Fruit fly (Drosophila melanogaster) whole organism, pupa: Measurements from ENCODE around the gene Bx.

Source experiments
- CG10348 ChIP-seq: fragments of 200-800 bp; sonication (Bioruptor generic); IDR thresholded peaks from 2 replicates; pipeline ENCODE4 v1.3.6; 2022; ENCODE audit warnings: missing biosample characterization, missing genetic modification characterization
- CG12605 ChIP-seq: fragments of 200-800 bp; sonication (Bioruptor generic); IDR thresholded peaks from 2 replicates; pipeline ENCODE4 v1.3.6; 2022; ENCODE audit warnings: missing biosample characterization, missing genetic modification characterization
- CG13204 ChIP-seq: fragments of 200-800 bp; sonication (Bioruptor generic); optimal IDR thresholded peaks from 2 replicates; lab custom pipeline; 2018; ENCODE audit warnings: missing biosample characterization, mild to moderate bottlenecking, missing genetic modification characterization, moderate library complexity
- CG14655 ChIP-seq: fragments of 200-800 bp; sonication (Bioruptor generic); optimal IDR thresholded peaks from 3 replicates; lab custom pipeline; 2017; ENCODE audit warnings: mild to moderate bottlenecking, missing biosample characterization, missing genetic modification reagents, missing genetic modification characterization
- CG15710 ChIP-seq: fragments of 200-800 bp; sonication (Bioruptor generic); optimal IDR thresholded peaks from 2 replicates; lab custom pipeline; 2018; ENCODE audit warnings: missing biosample characterization, mild to moderate bottlenecking, missing genetic modification characterization, moderate library complexity
- CG17806 ChIP-seq: fragments of 200-800 bp; sonication (Bioruptor generic); optimal IDR thresholded peaks from 2 replicates; lab custom pipeline; 2018; ENCODE audit warnings: missing biosample characterization, mild to moderate bottlenecking, missing genetic modification characterization, moderate library complexity
- CG32121 ChIP-seq: fragments of 200-800 bp; sonication (Bioruptor generic); IDR thresholded peaks from 2 replicates; pipeline ENCODE4 v1.3.6; 2022; ENCODE audit warnings: missing biosample characterization, missing genetic modification characterization
- CG34367 ChIP-seq: fragments of 200-800 bp; sonication (Bioruptor generic); optimal IDR thresholded peaks from 2 replicates; lab custom pipeline; 2018; ENCODE audit warnings: missing biosample characterization, mild to moderate bottlenecking, missing genetic modification characterization
- CG4496 ChIP-seq: fragments of 200-800 bp; sonication (Bioruptor generic); IDR thresholded peaks from 3 replicates; pipeline ENCODE4 v1.3.6; 2022; ENCODE audit warnings: missing biosample characterization, missing genetic modification characterization
- CG8159 ChIP-seq: fragments of 200-800 bp; sonication (Bioruptor generic); optimal IDR thresholded peaks from 3 replicates; lab custom pipeline; 2018; ENCODE audit warnings: missing biosample characterization, mild to moderate bottlenecking, missing genetic modification characterization, moderate library complexity
- CG8301 ChIP-seq: fragments of 200-800 bp; sonication (Bioruptor generic); optimal IDR thresholded peaks from 2 replicates; lab custom pipeline; 2018; ENCODE audit warnings: missing biosample characterization, mild to moderate bottlenecking, missing genetic modification characterization
- CG9948 ChIP-seq: fragments of 200-800 bp; sonication (Bioruptor generic); optimal IDR thresholded peaks from 2 replicates; lab custom pipeline; 2018; ENCODE audit warnings: missing biosample characterization, mild to moderate bottlenecking, missing genetic modification characterization, moderate library complexity
- D1 ChIP-seq: fragments of 200-800 bp; sonication (Bioruptor generic); optimal IDR thresholded peaks from 2 replicates; lab custom pipeline; 2018; ENCODE audit warnings: missing biosample characterization, mild to moderate bottlenecking, missing genetic modification characterization, moderate library complexity
- EcR ChIP-seq: fragments of 200-800 bp; sonication (Bioruptor generic); optimal IDR thresholded peaks from 3 replicates; lab custom pipeline; 2019; ENCODE audit warnings: missing biosample characterization, missing genetic modification characterization, mild to moderate bottlenecking, moderate library complexity, missing genetic modification reagents
- Ets98B ChIP-seq: fragments of 200-800 bp; sonication (Bioruptor generic); IDR thresholded peaks from 2 replicates; pipeline ENCODE4 v1.3.6; 2022; ENCODE audit warnings: missing biosample characterization, missing genetic modification characterization
- Pif1A ChIP-seq: fragments of 200-800 bp; sonication (Bioruptor generic); optimal IDR thresholded peaks from 3 replicates; lab custom pipeline; 2016; ENCODE audit warnings: missing biosample characterization, missing genetic modification characterization
- Pif1B ChIP-seq: fragments of 200-800 bp; sonication (Bioruptor generic); optimal IDR thresholded peaks from 3 replicates; lab custom pipeline; 2016; ENCODE audit warnings: missing biosample characterization, missing genetic modification characterization
- Snoo ChIP-seq: fragments of 200-800 bp; sonication (Bioruptor generic); optimal IDR thresholded peaks from 3 replicates; lab custom pipeline; 2017; ENCODE audit warnings: missing biosample characterization, mild to moderate bottlenecking, missing genetic modification characterization, inconsistent platforms
- fd96Ca ChIP-seq: fragments of 200-800 bp; sonication (Bioruptor generic); IDR thresholded peaks from 3 replicates; pipeline ENCODE4 v1.3.6; 2022; ENCODE audit warnings: missing biosample characterization, missing genetic modification characterization
- gl ChIP-seq: fragments of 200-800 bp; sonication (Bioruptor generic); optimal IDR thresholded peaks from 2 replicates; lab custom pipeline; 2018; ENCODE audit warnings: missing biosample characterization, mild to moderate bottlenecking, missing genetic modification characterization
- rn ChIP-seq: fragments of 200-800 bp; sonication (Bioruptor generic); IDR thresholded peaks from 2 replicates; pipeline ENCODE4 v1.3.6; 2022; ENCODE audit warnings: missing biosample characterization, missing genetic modification characterization

Gene Bx

dm6 chrX:18554563-18554962, 39.3 kb downstream of the Bx start:
- TF ChIP-seq CG9948 (tag; lab: Kevin White, UChicago) (peak; percentile 86), Pif1B (GFP tag; lab: Kevin White, UChicago) (peak; percentile 76), fd96Ca (GFP tag; lab: Robert Waterston, UW) (peak; percentile 62; the same call in 2 of the 3 replicates), CG32121 (GFP tag; lab: Robert Waterston, UW) (no peak), CG34367 (peak; percentile 86), rn (GFP tag; lab: Robert Waterston, UW) (peak; percentile 16; the same call in 1 of the 2 replicates), EcR (GFP tag; lab: Kevin White, UChicago) (no peak), D1 (tag; lab: Kevin White, UChicago) (peak; percentile 75), Pif1A (GFP tag; lab: Kevin White, UChicago) (peak; percentile 83), CG13204 (GFP tag; lab: Kevin White, UChicago) (peak; percentile 47), CG14655 (GFP tag; lab: Kevin White, UChicago) (peak; percentile 76), CG12605 (GFP tag; lab: Robert Waterston, UW) (no peak), CG10348 (GFP tag; lab: Robert Waterston, UW) (peak; percentile 43; the same call in 1 of the 2 replicates), CG8301 (tag; lab: Kevin White, UChicago) (peak; percentile 51), gl (tag; lab: Kevin White, UChicago) (peak; percentile 67), CG4496 (GFP tag; lab: Robert Waterston, UW) (0 out of 3 replicates have a peak, but pooled peaks have one; percentile 51), Snoo (tag; lab: Kevin White, UChicago) (peak; percentile 66), CG8159 (tag; lab: Kevin White, UChicago) (peak; percentile 91), Ets98B (0 out of 2 replicates have a peak, but pooled peaks have one; percentile 11), CG17806 (tag; lab: Kevin White, UChicago) (peak; percentile 87), CG15710 (tag; lab: Kevin White, UChicago) (peak; percentile 91)

dm6 chrX:18558583-18558982, 43.4 kb downstream of the Bx start:
- TF ChIP-seq D1 (tag; lab: Kevin White, UChicago) (no peak), rn (GFP tag; lab: Robert Waterston, UW) (no peak), Ets98B (peak; percentile 46; the same call in 1 of the 2 replicates), CG8159 (tag; lab: Kevin White, UChicago) (peak; percentile 54), CG9948 (tag; lab: Kevin White, UChicago) (peak; percentile 58), CG32121 (GFP tag; lab: Robert Waterston, UW) (peak; percentile 36; the same call in 1 of the 2 replicates), CG14655 (GFP tag; lab: Kevin White, UChicago) (peak; percentile 71), CG15710 (tag; lab: Kevin White, UChicago) (peak; percentile 42), CG13204 (GFP tag; lab: Kevin White, UChicago) (no peak), CG8301 (tag; lab: Kevin White, UChicago) (peak; percentile 65), Snoo (tag; lab: Kevin White, UChicago) (no peak), CG34367 (peak; percentile 31), CG10348 (GFP tag; lab: Robert Waterston, UW) (no peak), gl (tag; lab: Kevin White, UChicago) (no peak), Pif1A (GFP tag; lab: Kevin White, UChicago) (peak; percentile 26), fd96Ca (GFP tag; lab: Robert Waterston, UW) (no peak; the same call in 2 of the 3 replicates), CG12605 (GFP tag; lab: Robert Waterston, UW) (no peak), Pif1B (GFP tag; lab: Kevin White, UChicago) (no peak), EcR (GFP tag; lab: Kevin White, UChicago) (no peak), CG4496 (GFP tag; lab: Robert Waterston, UW) (0 out of 3 replicates have a peak, but pooled peaks have one; percentile 34), CG17806 (tag; lab: Kevin White, UChicago) (peak; percentile 44)

- TF ChIP-seq fd96Ca (GFP tag; lab: Robert Waterston, UW) = no peak
- no peak for TF ChIP-seq CG17806 (tag; lab: Kevin White, UChicago)
- TF ChIP-seq CG14655 (GFP tag; lab: Kevin White, UChicago) = no peak
- TF ChIP-seq rn (GFP tag; lab: Robert Waterston, UW) = no peak
- no peak for TF ChIP-seq Snoo (tag; lab: Kevin White, UChicago)
- no peak for TF ChIP-seq CG34367
- no peak for TF ChIP-seq CG15710 (tag; lab: Kevin White, UChicago)
- no peak for TF ChIP-seq CG13204 (GFP tag; lab: Kevin White, UChicago)
- TF ChIP-seq CG8301 (tag; lab: Kevin White, UChicago) = no peak
- no peak for TF ChIP-seq gl (tag; lab: Kevin White, UChicago)
- no peak for TF ChIP-seq CG4496 (GFP tag; lab: Robert Waterston, UW)
- TF ChIP-seq CG10348 (GFP tag; lab: Robert Waterston, UW) = no peak
Observed at dm6 chrX:18560584-18560983, 45.4 kb downstream of the Bx start.

- TF ChIP-seq CG15710 (tag; lab: Kevin White, UChicago) = peak; percentile 1
- no peak for TF ChIP-seq CG17806 (tag; lab: Kevin White, UChicago)
- no peak for TF ChIP-seq D1 (tag; lab: Kevin White, UChicago)
- no peak for TF ChIP-seq CG9948 (tag; lab: Kevin White, UChicago)
- TF ChIP-seq CG8301 (tag; lab: Kevin White, UChicago) = peak; percentile 17
- TF ChIP-seq Ets98B = peak; percentile 47
- no peak for TF ChIP-seq EcR (GFP tag; lab: Kevin White, UChicago)
- no peak for TF ChIP-seq Snoo (tag; lab: Kevin White, UChicago)
- peak; percentile 61; the same call in 2 of the 3 replicates for TF ChIP-seq CG4496 (GFP tag; lab: Robert Waterston, UW)
- TF ChIP-seq CG8159 (tag; lab: Kevin White, UChicago) = peak; percentile 6
- no peak for TF ChIP-seq CG34367
- TF ChIP-seq CG13204 (GFP tag; lab: Kevin White, UChicago) = no peak
- no peak for TF ChIP-seq CG12605 (GFP tag; lab: Robert Waterston, UW)
- TF ChIP-seq CG14655 (GFP tag; lab: Kevin White, UChicago) = peak; percentile 33
- no peak for TF ChIP-seq Pif1B (GFP tag; lab: Kevin White, UChicago)
- no peak for TF ChIP-seq gl (tag; lab: Kevin White, UChicago)
- no peak for TF ChIP-seq CG10348 (GFP tag; lab: Robert Waterston, UW)
- TF ChIP-seq fd96Ca (GFP tag; lab: Robert Waterston, UW) = no peak
- no peak for TF ChIP-seq rn (GFP tag; lab: Robert Waterston, UW)
- TF ChIP-seq CG32121 (GFP tag; lab: Robert Waterston, UW) = peak; percentile 52; the same call in 1 of the 2 replicates
- TF ChIP-seq Pif1A (GFP tag; lab: Kevin White, UChicago) = peak; percentile 19
- TF ChIP-seq, all 21 proteins: peak for 8
Observed at dm6 chrX:18564984-18565383, 49.8 kb downstream of the Bx start.
